Worm (Caenorhabditis elegans): ENCODE measurements around the gene F59F3.6.
A peak's percentile ranks its signal among the peaks of the same experiment; 100 is the strongest.

The F59F3.6 gene

DNA sequence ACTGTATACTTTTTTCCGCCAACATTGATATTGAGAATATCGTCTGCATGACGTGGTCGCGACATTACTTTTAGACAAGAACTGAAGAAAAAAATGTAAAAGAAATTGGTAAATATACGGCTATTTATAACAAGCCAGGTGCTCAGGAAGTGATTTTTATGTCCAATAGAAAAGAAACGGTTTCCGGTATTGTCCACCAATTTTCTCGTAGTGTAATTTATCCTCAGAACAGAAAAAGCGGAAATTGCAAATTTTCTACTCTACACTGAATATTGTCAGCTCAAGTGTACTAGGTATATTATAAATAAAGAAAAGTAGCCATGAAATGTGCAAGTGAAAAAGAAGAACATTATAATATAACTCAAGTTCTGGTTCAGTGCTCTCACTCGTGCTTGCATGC, at the start of gene F59F3.6:
F59F3.6 (minus strand) TSS at position 101 of the 400 bp plus-strand sequence.
- TF ChIP-seq tbx-2 (tag; optimal IDR thresholded peaks at IDR 0.05) (peak; percentile 20), nhr-71 (tag; optimal IDR thresholded peaks at IDR 0.05) (no peak), pax-3 (tag; optimal IDR thresholded peaks at IDR 0.05) (no peak), fkh-10 (GFP tag; optimal IDR thresholded peaks at IDR 0.05) (no peak), tlp-1 (tag; optimal IDR thresholded peaks at IDR 0.05) (no peak), egl-27 (tag; optimal IDR thresholded peaks at IDR 0.05) (no peak), Y116A8C.19 (tag; optimal IDR thresholded peaks at IDR 0.05; ENCODE audit: borderline replicate concordance) (no peak), C04F5.9 (tag; optimal IDR thresholded peaks at IDR 0.05) (no peak), jun-1 (tag; optimal IDR thresholded peaks at IDR 0.05) (no peak), hlh-17 (GFP tag; optimal IDR thresholded peaks at IDR 0.05; ENCODE audit: borderline replicate concordance) (no peak), unc-130 (tag; optimal IDR thresholded peaks at IDR 0.05) (no peak), zip-4 (GFP tag; optimal IDR thresholded peaks at IDR 0.05) (no peak), mef-2 (tag; optimal IDR thresholded peaks at IDR 0.05) (no peak), sox-4 (tag; optimal IDR thresholded peaks at IDR 0.05) (no peak), efl-1 (optimal IDR thresholded peaks at IDR 0.05) (no peak), efl-1 (GFP tag; optimal IDR thresholded peaks at IDR 0.05 in 1 of 2) (peak in 1 of 2 experiments; percentile 56), elt-3 (tag; optimal IDR thresholded peaks at IDR 0.05) (no peak), lin-14 (GFP tag; optimal IDR thresholded peaks at IDR 0.05) (peak; percentile 27), lin-13 (GFP tag; optimal IDR thresholded peaks at IDR 0.05) (no peak)

DNA sequence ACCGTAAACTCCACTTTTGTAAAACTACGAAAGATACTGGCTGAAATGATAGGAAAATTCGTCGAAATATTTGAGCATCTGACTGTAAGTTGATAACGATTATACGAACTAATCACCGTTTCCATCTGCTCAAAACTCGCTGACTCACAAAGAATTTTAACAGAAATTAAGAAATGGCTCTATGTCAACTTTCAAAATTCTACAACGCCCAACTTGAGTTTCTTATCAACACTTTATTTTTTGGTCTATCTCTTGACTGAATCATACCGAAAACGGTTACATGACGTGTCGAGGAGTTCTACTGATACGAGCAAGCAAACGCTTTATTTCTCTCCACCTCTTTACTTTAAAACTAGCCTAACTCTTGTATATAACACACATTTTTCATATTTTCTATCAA, 48.1 kb upstream of the F59F3.6 start, which contains the start of gene clc-1:
clc-1 (plus strand) TSS at position 264 of the 400 bp plus-strand sequence.
- TF ChIP-seq jun-1 (tag; optimal IDR thresholded peaks at IDR 0.05): peak; percentile 34
- TF ChIP-seq lin-13 (GFP tag; optimal IDR thresholded peaks at IDR 0.05): no peak
- TF ChIP-seq nhr-71 (tag; optimal IDR thresholded peaks at IDR 0.05): peak; percentile 1
- TF ChIP-seq F16B12.6 (tag; optimal IDR thresholded peaks at IDR 0.05): no peak
- peak; percentile 32 for TF ChIP-seq tlp-1 (tag; optimal IDR thresholded peaks at IDR 0.05)
- no peak for TF ChIP-seq rnt-1 (tag; optimal IDR thresholded peaks at IDR 0.05)
- TF ChIP-seq efl-1 (optimal IDR thresholded peaks at IDR 0.05): no peak
- TF ChIP-seq efl-1 (GFP tag; optimal IDR thresholded peaks at IDR 0.05 in 1 of 2): peak in 1 of 2 experiments; percentile 79
- no peak for TF ChIP-seq unc-98 (GFP tag; IDR thresholded peaks at IDR 0.05)
- peak; percentile 96 for TF ChIP-seq elt-2 (tag; optimal IDR thresholded peaks at IDR 0.05)

DNA sequence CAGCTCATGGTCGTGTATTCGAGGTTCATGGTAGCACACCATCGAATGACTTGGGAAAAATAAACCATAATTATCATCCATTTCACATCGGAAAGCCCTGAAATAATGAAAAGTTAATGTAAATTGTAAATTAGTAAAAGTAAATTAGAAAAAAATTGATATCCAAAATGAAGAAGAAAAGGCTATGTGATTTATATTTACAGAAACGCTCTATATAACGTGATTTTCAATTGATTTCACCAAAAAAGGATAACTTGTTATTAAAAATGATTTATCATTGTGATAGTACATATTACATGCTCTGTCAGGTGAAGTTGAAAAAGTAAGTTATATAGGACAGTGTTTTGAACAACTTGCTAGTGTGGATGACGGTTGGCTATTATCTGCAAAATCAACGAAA, 43.7 kb upstream of the F59F3.6 start, which contains the start of gene C09F12.3:
C09F12.3 (minus strand) TSS at position 101 of the 400 bp plus-strand sequence.
- TF ChIP-seq lin-39 (tag; optimal IDR thresholded peaks at IDR 0.05) (no peak), hlh-17 (GFP tag; optimal IDR thresholded peaks at IDR 0.05; ENCODE audit: borderline replicate concordance) (no peak), aha-1 (tag; optimal IDR thresholded peaks at IDR 0.05) (no peak), elt-2 (tag; optimal IDR thresholded peaks at IDR 0.05) (no peak), ztf-11 (tag; optimal IDR thresholded peaks at IDR 0.05) (no peak), efl-1 (optimal IDR thresholded peaks at IDR 0.05) (no peak), efl-1 (GFP tag; optimal IDR thresholded peaks at IDR 0.05 in 1 of 2) (no peak), lin-35 (GFP tag; optimal IDR thresholded peaks at IDR 0.05) (no peak), ceh-8 (GFP tag; optimal IDR thresholded peaks at IDR 0.05) (no peak), tbx-2 (tag; optimal IDR thresholded peaks at IDR 0.05) (no peak), nhr-84 (tag; optimal IDR thresholded peaks at IDR 0.05) (no peak), ama-1 (optimal IDR thresholded peaks at IDR 0.05) (no peak)

DNA sequence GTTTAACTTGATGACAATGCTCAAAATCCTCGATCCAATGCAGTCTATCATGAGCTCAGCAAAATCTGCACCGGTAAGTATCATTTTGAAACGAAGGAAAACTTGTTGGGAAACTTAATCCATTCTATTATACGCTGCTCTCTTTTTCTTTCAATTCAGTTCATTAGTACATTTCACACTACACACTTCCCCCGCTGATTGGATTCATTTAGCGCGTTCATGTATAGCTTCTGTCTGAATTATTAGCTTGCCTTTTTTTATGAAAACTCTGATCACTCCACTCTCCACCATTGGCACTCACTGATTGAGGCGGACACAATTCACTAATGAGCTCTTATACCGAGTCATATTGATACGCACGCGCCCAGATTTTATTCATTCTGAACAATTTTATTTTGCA, 39.1 kb upstream of the F59F3.6 start:
- peak; percentile 26 for TF ChIP-seq lin-14 (GFP tag; optimal IDR thresholded peaks at IDR 0.05)
- TF ChIP-seq dsc-1 (tag; optimal IDR thresholded peaks at IDR 0.05): peak; percentile 38
- no peak for TF ChIP-seq lin-39 (tag; optimal IDR thresholded peaks at IDR 0.05)
- TF ChIP-seq efl-1 (optimal IDR thresholded peaks at IDR 0.05): no peak
- peak in 1 of 2 experiments; percentile 56 for TF ChIP-seq efl-1 (GFP tag; optimal IDR thresholded peaks at IDR 0.05 in 1 of 2)

All from whole organism, L1 larva.